Worm (Caenorhabditis elegans) whole organism, L2 larva: Measurements from ENCODE around the gene F40A3.4.

Experiments
- F13H6.1 ChIP-seq: sonication (generic microtip); optimal IDR thresholded peaks from 2 replicates; lab custom pipeline; 2016; ENCODE audit warnings: missing genetic modification characterization, missing compliant biosample characterization
- R02D3.7 ChIP-seq: fragments of 150-350 bp; optimal IDR thresholded peaks from 2 replicates; lab custom pipeline; 2014; ENCODE audit warnings: missing biosample characterization, missing genetic modification characterization
- Y55F3AM.14 ChIP-seq: fragments of 200-800 bp; sonication (Bioruptor generic); optimal IDR thresholded peaks from 2 replicates; lab custom pipeline; 2018; ENCODE audit warnings: mild to moderate bottlenecking, missing genetic modification characterization, missing compliant biosample characterization
- ZK546.5 ChIP-seq: sonication (generic microtip); optimal IDR thresholded peaks from 2 replicates; lab custom pipeline; 2017; ENCODE audit warnings: missing biosample characterization, missing genetic modification characterization
- alr-1 ChIP-seq: fragments of 150-350 bp; optimal IDR thresholded peaks from 2 replicates; lab custom pipeline; 2014; ENCODE audit warnings: missing biosample characterization, missing genetic modification characterization
- aly-2 ChIP-seq: fragments of 150-350 bp; optimal IDR thresholded peaks from 2 replicates; lab custom pipeline; 2014; ENCODE audit warnings: missing biosample characterization, missing genetic modification characterization
- ama-1 ChIP-seq: fragments of 150-350 bp; optimal IDR thresholded peaks from 2 replicates; lab custom pipeline; 2018; ENCODE audit warnings: inconsistent platforms
- blmp-1 ChIP-seq: sonication (generic microtip); optimal IDR thresholded peaks from 2 replicates; lab custom pipeline; 2017; ENCODE audit warnings: missing genetic modification characterization, mild to moderate bottlenecking, missing compliant biosample characterization, antibody characterized with exemption, moderate library complexity; ENCODE audit not compliant: insufficient read depth
- ceh-16 ChIP-seq: fragments of 150-350 bp; optimal IDR thresholded peaks from 2 replicates; lab custom pipeline; 2014; ENCODE audit warnings: missing biosample characterization, missing genetic modification characterization
- crh-2 ChIP-seq: sonication (generic microtip); optimal IDR thresholded peaks from 2 replicates; lab custom pipeline; 2017; ENCODE audit warnings: missing biosample characterization, missing genetic modification characterization
- dmd-4 ChIP-seq: sonication (generic microtip); optimal IDR thresholded peaks from 2 replicates; lab custom pipeline; 2017; ENCODE audit warnings: missing biosample characterization, missing genetic modification characterization
- egl-27 ChIP-seq: sonication (generic microtip); optimal IDR thresholded peaks from 3 replicates; lab custom pipeline; 2017; ENCODE audit warnings: missing biosample characterization, missing genetic modification reagents, missing genetic modification characterization
- fos-1 ChIP-seq: fragments of 150-350 bp; optimal IDR thresholded peaks from 2 replicates; lab custom pipeline; 2014; ENCODE audit warnings: missing biosample characterization, missing genetic modification characterization
- gmeb-1 ChIP-seq: fragments of 150-350 bp; optimal IDR thresholded peaks from 2 replicates; lab custom pipeline; 2014; ENCODE audit warnings: missing biosample characterization, missing genetic modification characterization
- lin-11 ChIP-seq: fragments of 150-350 bp; sonication (generic microtip); optimal IDR thresholded peaks from 2 replicates; lab custom pipeline; 2014; ENCODE audit warnings: missing biosample characterization, missing genetic modification characterization, inconsistent platforms, mixed read lengths
- lin-13 ChIP-seq: fragments of 150-350 bp; optimal IDR thresholded peaks from 2 replicates; lab custom pipeline; 2014; ENCODE audit warnings: missing biosample characterization, missing genetic modification reagents, missing genetic modification characterization
- lin-39 ChIP-seq: fragments of 150-350 bp; optimal IDR thresholded peaks from 2 replicates; lab custom pipeline; 2014; ENCODE audit warnings: missing biosample characterization, missing genetic modification reagents, missing genetic modification characterization
- lsy-2 ChIP-seq, 2 experiments: fragments of 150-350 bp in 1 of 2; sonication (generic microtip) in 1 of 2; optimal IDR thresholded peaks; 2 replicates each; lab custom pipeline; 2014 to 2017; ENCODE audit warnings: missing biosample characterization in 2 of 2, missing genetic modification characterization in 2 of 2
- mbf-1 ChIP-seq: sonication (generic microtip); optimal IDR thresholded peaks from 2 replicates; lab custom pipeline; 2017; ENCODE audit warnings: missing biosample characterization, missing genetic modification characterization
- mdl-1 ChIP-seq, 2 experiments: fragments of 150-350 bp in 1 of 2; sonication (generic microtip) in 1 of 2; optimal IDR thresholded peaks; 2 replicates each; lab custom pipeline; 2017; ENCODE audit warnings: missing biosample characterization in 2 of 2, missing genetic modification characterization in 2 of 2
- nhr-10 ChIP-seq: sonication (generic microtip); optimal IDR thresholded peaks from 2 replicates; lab custom pipeline; 2017; ENCODE audit warnings: missing biosample characterization, missing genetic modification characterization
- nhr-11 ChIP-seq: fragments of 150-350 bp; optimal IDR thresholded peaks from 2 replicates; lab custom pipeline; 2014; ENCODE audit warnings: missing biosample characterization, missing genetic modification characterization
- nhr-12 ChIP-seq: fragments of 150-350 bp; optimal IDR thresholded peaks from 2 replicates; lab custom pipeline; 2014; ENCODE audit warnings: missing biosample characterization, missing genetic modification characterization
- nhr-129 ChIP-seq: fragments of 150-350 bp; optimal IDR thresholded peaks from 2 replicates; lab custom pipeline; 2014; ENCODE audit warnings: missing biosample characterization, missing genetic modification characterization
- nhr-23 ChIP-seq: fragments of 150-350 bp; optimal IDR thresholded peaks from 2 replicates; lab custom pipeline; 2014; ENCODE audit warnings: missing biosample characterization, missing genetic modification reagents, missing genetic modification characterization
- nhr-237 ChIP-seq: fragments of 150-350 bp; optimal IDR thresholded peaks from 2 replicates; lab custom pipeline; 2014; ENCODE audit warnings: missing biosample characterization, missing genetic modification characterization
- nhr-6 ChIP-seq: fragments of 150-350 bp; optimal IDR thresholded peaks from 2 replicates; lab custom pipeline; 2014; ENCODE audit warnings: missing biosample characterization, missing genetic modification characterization
- nhr-77 ChIP-seq: fragments of 150-350 bp; optimal IDR thresholded peaks from 2 replicates; lab custom pipeline; 2014; ENCODE audit warnings: missing biosample characterization, missing genetic modification characterization
- peb-1 ChIP-seq: fragments of 150-350 bp; optimal IDR thresholded peaks from 2 replicates; lab custom pipeline; 2014; ENCODE audit warnings: missing biosample characterization, missing genetic modification characterization
- sem-4 ChIP-seq: fragments of 150-350 bp; optimal IDR thresholded peaks from 2 replicates; lab custom pipeline; 2014; ENCODE audit warnings: missing biosample characterization, missing genetic modification reagents, missing genetic modification characterization
- skn-1 ChIP-seq: sonication (generic microtip); optimal IDR thresholded peaks from 2 replicates; lab custom pipeline; 2017; ENCODE audit warnings: missing biosample characterization, missing genetic modification characterization
- sma-3 ChIP-seq: sonication (generic microtip); optimal IDR thresholded peaks from 2 replicates; lab custom pipeline; 2016; ENCODE audit warnings: missing genetic modification reagents, missing genetic modification characterization, missing compliant biosample characterization
- sma-9 ChIP-seq, 2 experiments: fragments of 150-350 bp in 1 of 2; sonication (generic microtip) in 1 of 2; optimal IDR thresholded peaks; 2 replicates each; lab custom pipeline; 2014 to 2016; ENCODE audit warnings: missing genetic modification characterization in 2 of 2, mild to moderate bottlenecking in 1 of 2, missing biosample characterization in 1 of 2, missing compliant biosample characterization in 1 of 2, missing genetic modification reagents in 1 of 2, moderate library complexity in 1 of 2
- snpc-4 ChIP-seq: fragments of 150-350 bp; optimal IDR thresholded peaks from 2 replicates; lab custom pipeline; 2014; ENCODE audit warnings: missing biosample characterization, missing genetic modification characterization
- unc-39 ChIP-seq: fragments of 150-350 bp; optimal IDR thresholded peaks from 2 replicates; lab custom pipeline; 2014; ENCODE audit warnings: missing biosample characterization, missing genetic modification characterization
- unc-55 ChIP-seq: fragments of 150-350 bp; sonication (generic microtip); optimal IDR thresholded peaks from 3 replicates; lab custom pipeline; 2014; ENCODE audit warnings: missing biosample characterization, missing genetic modification reagents, missing genetic modification characterization
- unc-62 ChIP-seq: fragments of 150-350 bp; optimal IDR thresholded peaks from 2 replicates; lab custom pipeline; 2014; ENCODE audit warnings: missing biosample characterization, missing genetic modification reagents, missing genetic modification characterization
- zag-1 ChIP-seq: fragments of 150-350 bp; optimal IDR thresholded peaks from 2 replicates; lab custom pipeline; 2014; ENCODE audit warnings: missing biosample characterization, missing genetic modification characterization
- ztf-1 ChIP-seq: fragments of 200-800 bp; sonication (Bioruptor generic); conservative IDR thresholded peaks from 2 replicates; pipeline ENCODE4 v1.3.6; 2022; ENCODE audit warnings: missing genetic modification characterization, missing compliant biosample characterization
- ztf-11 ChIP-seq: sonication (generic microtip); optimal IDR thresholded peaks from 2 replicates; lab custom pipeline; 2017; ENCODE audit warnings: missing biosample characterization, missing genetic modification characterization
- ztf-4 ChIP-seq: fragments of 150-350 bp; optimal IDR thresholded peaks from 2 replicates; lab custom pipeline; 2014; ENCODE audit warnings: missing biosample characterization, missing genetic modification characterization

Gene F40A3.4

ce11 chrV:7875456-7875855 lies at the start of gene F40A3.4:
TSS of gene F40A3.4 (plus strand) at chrV:7875756.
- TF ChIP-seq mbf-1 (no peak), F13H6.1 (no peak), peb-1 (tag; lab: Kevin White, UChicago) (no peak), sem-4 (tag; lab: Kevin White, UChicago) (no peak), nhr-10 (no peak), fos-1 (tag; lab: Kevin White, UChicago) (no peak), ztf-11 (no peak), snpc-4 (tag; lab: Kevin White, UChicago) (no peak), dmd-4 (no peak), aly-2 (tag; lab: Kevin White, UChicago) (no peak), lin-39 (tag; lab: Kevin White, UChicago) (no peak), blmp-1 (tag; lab: Kevin White, UChicago) (no peak), ZK546.5 (tag; lab: Kevin White, UChicago) (no peak), lin-13 (GFP tag; lab: Kevin White, UChicago) (no peak), ama-1 (lab: Kevin White, UChicago) (no peak), nhr-237 (tag; lab: Kevin White, UChicago) (no peak), ztf-1 (GFP tag; lab: Robert Waterston, UW) (no peak), sma-9 (GFP tag; optimal IDR thresholded peaks at IDR 0.05; lab: Kevin White, UChicago) (no peak), sma-9 (tag; optimal IDR thresholded peaks at IDR 0.05; lab: Kevin White, UChicago) (no peak), R02D3.7 (tag; lab: Kevin White, UChicago) (no peak)

ce11 chrV:7825836-7826235 lies 49.7 kb upstream of the F40A3.4 start:
- TF ChIP-seq F13H6.1 (peak; percentile 4), nhr-12 (no peak)

ce11 chrV:7826362-7826761 lies 49.2 kb upstream of the F40A3.4 start:
- TF ChIP-seq nhr-6 (tag; lab: Kevin White, UChicago) = no peak

DNA sequence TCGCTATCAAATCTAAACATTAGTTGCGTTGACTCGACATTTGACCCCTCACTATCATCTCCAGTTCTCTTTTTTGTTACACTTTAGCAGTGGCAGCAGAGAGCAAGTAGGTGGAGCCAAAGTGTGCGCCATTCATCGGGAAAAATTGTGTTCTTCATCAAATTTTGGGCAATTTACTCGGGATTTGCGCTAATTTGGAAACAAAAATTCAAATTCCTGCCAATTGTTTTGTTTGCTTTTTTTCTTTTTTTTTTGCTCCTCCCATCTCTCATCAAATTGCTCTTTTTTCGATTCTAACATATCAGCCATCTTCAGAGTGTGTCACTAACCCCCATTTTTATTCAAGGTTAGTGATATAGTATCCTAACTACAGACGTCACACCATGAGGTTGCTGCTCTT lies 48.6 kb upstream of the F40A3.4 start, which contains the start of gene mig-6:
mig-6 (plus strand) TSS at position 301 of the 400 bp plus-strand sequence.
- TF ChIP-seq snpc-4 (tag; lab: Kevin White, UChicago) = no peak

- TF ChIP-seq egl-27 (tag; lab: Kevin White, UChicago) = no peak
These were observed 44.6 kb upstream of the F40A3.4 start for ce11 chrV:7830952-7831351.

ce11 chrV:7836911-7837310 lies 38.6 kb upstream of the F40A3.4 start, which contains the start of gene txt-5:
TSS of gene txt-5 (minus strand) at chrV:7837134.
- TF ChIP-seq ama-1 (lab: Kevin White, UChicago) = peak; percentile 26
- TF ChIP-seq lsy-2 (tag; optimal IDR thresholded peaks at IDR 0.05; lab: Kevin White, UChicago) = no peak
- no peak for TF ChIP-seq Y55F3AM.14 (GFP tag; lab: Kevin White, UChicago)
- TF ChIP-seq lin-11 (tag; lab: Kevin White, UChicago) = no peak
- TF ChIP-seq nhr-12 = no peak
- TF ChIP-seq peb-1 (tag; lab: Kevin White, UChicago) = no peak
- TF ChIP-seq blmp-1 (tag; lab: Kevin White, UChicago) = no peak
- TF ChIP-seq alr-1 (tag; lab: Kevin White, UChicago) = no peak
- TF ChIP-seq egl-27 (tag; lab: Kevin White, UChicago) = no peak
- TF ChIP-seq zag-1 (tag; lab: Kevin White, UChicago) = no peak
- peak; percentile 53 for TF ChIP-seq crh-2 (tag; lab: Kevin White, UChicago)
- TF ChIP-seq ceh-16 (tag; lab: Kevin White, UChicago) = no peak
- TF ChIP-seq unc-39 (tag; lab: Kevin White, UChicago) = no peak
- no peak for TF ChIP-seq nhr-23 (tag; lab: Kevin White, UChicago)
- no peak for TF ChIP-seq skn-1
- peak; percentile 29 for TF ChIP-seq gmeb-1 (tag; lab: Kevin White, UChicago)
- no peak for TF ChIP-seq dmd-4
- peak; percentile 39 for TF ChIP-seq nhr-129 (tag; lab: Kevin White, UChicago)
- TF ChIP-seq nhr-10 = no peak
- TF ChIP-seq lin-39 (tag; lab: Kevin White, UChicago) = no peak
- TF ChIP-seq lin-13 (GFP tag; lab: Kevin White, UChicago) = no peak
- no peak for TF ChIP-seq ztf-4 (tag; lab: Kevin White, UChicago)
- TF ChIP-seq sem-4 (tag; lab: Kevin White, UChicago) = no peak
- no peak for TF ChIP-seq unc-62 (GFP tag; lab: Kevin White, UChicago)
- no peak for TF ChIP-seq ZK546.5 (tag; lab: Kevin White, UChicago)
- no peak for TF ChIP-seq nhr-77 (tag; lab: Kevin White, UChicago)
- no peak for TF ChIP-seq aly-2 (tag; lab: Kevin White, UChicago)
- peak; percentile 77 for TF ChIP-seq sma-3 (GFP tag; lab: Kevin White, UChicago)
- TF ChIP-seq mdl-1 (tag; optimal IDR thresholded peaks at IDR 0.05; lab: Kevin White, UChicago) = no peak
- TF ChIP-seq unc-55 (GFP tag; lab: Kevin White, UChicago) = no peak
- TF ChIP-seq nhr-6 (tag; lab: Kevin White, UChicago) = no peak
- TF ChIP-seq nhr-237 (tag; lab: Kevin White, UChicago) = no peak
- TF ChIP-seq nhr-11 (tag; lab: Kevin White, UChicago) = no peak
- no peak for TF ChIP-seq snpc-4 (tag; lab: Kevin White, UChicago)
- no peak for TF ChIP-seq ztf-11
- TF ChIP-seq R02D3.7 (tag; lab: Kevin White, UChicago) = no peak
- no peak for TF ChIP-seq mbf-1
